Worm (Caenorhabditis elegans) whole organism, mixed stage, embryonic: Measurements from ENCODE around the gene acbp-4.

ENCODE experiments used
- ceh-83 ChIP-seq: fragments of 200-800 bp; sonication (Bioruptor generic); optimal IDR thresholded peaks from 2 replicates; lab custom pipeline; 2018; ENCODE audit warnings: mild to moderate bottlenecking, missing genetic modification characterization, missing compliant biosample characterization
- ces-1 ChIP-seq: fragments of 150-350 bp; optimal IDR thresholded peaks from 2 replicates; lab custom pipeline; 2014; ENCODE audit warnings: missing biosample characterization, missing genetic modification reagents, missing genetic modification characterization
- cnd-1 ChIP-seq: fragments of 200-800 bp; sonication (Bioruptor generic); optimal IDR thresholded peaks from 2 replicates; lab custom pipeline; 2018; ENCODE audit warnings: mild to moderate bottlenecking, missing genetic modification characterization, missing compliant biosample characterization
- elt-3 ChIP-seq: fragments of 150-350 bp; optimal IDR thresholded peaks from 2 replicates; lab custom pipeline; 2014; ENCODE audit warnings: missing biosample characterization, missing genetic modification characterization
- lin-13 ChIP-seq: fragments of 150-350 bp; optimal IDR thresholded peaks from 2 replicates; lab custom pipeline; 2014; ENCODE audit warnings: missing biosample characterization, missing genetic modification characterization
- lsy-2 ChIP-seq: fragments of 150-350 bp; optimal IDR thresholded peaks from 2 replicates; lab custom pipeline; 2014; ENCODE audit warnings: missing biosample characterization, missing genetic modification characterization
- mab-5 ChIP-seq: fragments of 150-350 bp; optimal IDR thresholded peaks from 2 replicates; lab custom pipeline; 2014; ENCODE audit warnings: missing biosample characterization, missing genetic modification characterization
- nhr-2 ChIP-seq: fragments of 150-350 bp; optimal IDR thresholded peaks from 2 replicates; lab custom pipeline; 2014; ENCODE audit warnings: missing biosample characterization, missing genetic modification characterization
- nhr-28 ChIP-seq: fragments of 150-350 bp; optimal IDR thresholded peaks from 2 replicates; lab custom pipeline; 2014; ENCODE audit warnings: missing biosample characterization, missing genetic modification characterization
- unc-39 ChIP-seq: fragments of 150-350 bp; optimal IDR thresholded peaks from 2 replicates; lab custom pipeline; 2014; ENCODE audit warnings: missing biosample characterization, missing genetic modification characterization
- unc-62 ChIP-seq: fragments of 150-350 bp; optimal IDR thresholded peaks from 2 replicates; lab custom pipeline; 2014; ENCODE audit warnings: missing biosample characterization, missing genetic modification reagents, missing genetic modification characterization
- ztf-11 ChIP-seq: fragments of 150-350 bp; optimal IDR thresholded peaks from 2 replicates; lab custom pipeline; 2014; ENCODE audit warnings: missing biosample characterization, missing genetic modification characterization

DNA sequence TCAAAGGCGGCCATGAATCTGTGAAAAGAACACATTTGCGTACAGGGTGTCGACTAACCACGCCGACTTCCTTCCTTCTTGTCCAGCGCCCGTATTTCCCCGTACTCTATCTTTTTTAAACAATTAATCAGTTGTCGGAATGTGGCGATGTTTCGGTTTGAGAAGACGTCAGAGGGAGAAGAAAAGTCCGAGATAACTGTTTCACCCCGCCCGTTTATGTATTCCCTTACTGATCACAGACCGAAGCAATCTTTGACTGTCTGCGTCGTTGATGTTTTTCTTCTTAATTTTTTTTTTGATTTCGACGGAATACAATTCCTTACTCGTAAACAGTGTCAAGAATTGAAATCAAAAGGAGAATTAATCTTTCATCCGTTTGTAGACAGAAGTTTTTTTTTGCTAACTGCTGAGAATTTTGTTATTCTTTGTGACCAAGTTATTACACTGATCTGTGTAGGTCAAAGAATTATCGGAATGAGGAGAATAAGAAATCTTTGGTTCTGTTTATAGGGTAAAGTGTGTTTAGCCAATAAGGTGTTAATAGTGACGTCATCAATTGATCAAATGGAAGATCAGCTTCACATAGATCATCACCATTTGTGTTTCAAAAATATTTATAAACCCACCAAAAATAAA lies 11.7 kb downstream of the acbp-4 start:
- no peak for TF ChIP-seq lin-13
- no peak for TF ChIP-seq nhr-2 (tag; lab: Kevin White, UChicago)
- TF ChIP-seq cnd-1, result no peak
- TF ChIP-seq ces-1, result no peak
- TF ChIP-seq elt-3 (tag; lab: Kevin White, UChicago), result no peak
- TF ChIP-seq unc-39, result no peak
- no peak for TF ChIP-seq lsy-2 (tag; lab: Kevin White, UChicago)
- TF ChIP-seq unc-62 (GFP tag; lab: Kevin White, UChicago), result no peak
- TF ChIP-seq ceh-83 (GFP tag; lab: Kevin White, UChicago), result no peak
- TF ChIP-seq ztf-11 (tag; lab: Kevin White, UChicago), result no peak
- no peak for TF ChIP-seq mab-5 (tag; lab: Kevin White, UChicago)
- TF ChIP-seq nhr-28, result no peak
